Worm (Caenorhabditis elegans): Measurements from ENCODE around the gene arrd-2.

ce11 chrII:9436009-9436408 is 28.4 kb downstream of the arrd-2 start, which contains the start of gene kin-16:
- TF ChIP-seq pag-3 (tag; optimal IDR thresholded peaks at IDR 0.05; ENCODE audit: borderline replicate concordance): no peak
- TF ChIP-seq nfya-1 (tag; optimal IDR thresholded peaks at IDR 0.05): no peak
- TF ChIP-seq Y22D7AL.16 (tag; optimal IDR thresholded peaks at IDR 0.05): no peak
- TF ChIP-seq eyg-1 (tag; optimal IDR thresholded peaks at IDR 0.05): no peak
- TF ChIP-seq elt-2 (tag; optimal IDR thresholded peaks at IDR 0.05): no peak
